Worm (Caenorhabditis elegans) whole organism, L3 larva: ENCODE results near the gene arrd-15.

Experiments used
- R02D3.7 ChIP-seq: fragments of 150-350 bp; optimal IDR thresholded peaks from 2 replicates; lab custom pipeline; 2014; ENCODE audit warnings: missing biosample characterization, missing genetic modification characterization
- ZK546.5 ChIP-seq: sonication (generic microtip); optimal IDR thresholded peaks from 2 replicates; lab custom pipeline; 2017; ENCODE audit warnings: missing biosample characterization, missing genetic modification characterization
- aly-2 ChIP-seq: fragments of 150-350 bp; optimal IDR thresholded peaks from 2 replicates; lab custom pipeline; 2014; ENCODE audit warnings: missing biosample characterization, missing genetic modification characterization
- ama-1 ChIP-seq: fragments of 150-350 bp; optimal IDR thresholded peaks from 2 replicates; lab custom pipeline; 2018
- ceh-16 ChIP-seq: sonication (generic microtip); optimal IDR thresholded peaks from 2 replicates; lab custom pipeline; 2017; ENCODE audit warnings: missing biosample characterization, missing genetic modification characterization
- ceh-9 ChIP-seq: sonication (generic microtip); optimal IDR thresholded peaks from 2 replicates; lab custom pipeline; 2018; ENCODE audit warnings: missing biosample characterization, missing genetic modification characterization
- daf-12 ChIP-seq: fragments of 150-350 bp; optimal IDR thresholded peaks from 2 replicates; lab custom pipeline; 2014; ENCODE audit warnings: missing biosample characterization, missing genetic modification reagents, missing genetic modification characterization
- egl-27 ChIP-seq: sonication (generic microtip); optimal IDR thresholded peaks from 4 replicates; lab custom pipeline; 2017; ENCODE audit warnings: missing biosample characterization, missing genetic modification reagents, missing genetic modification characterization
- egl-5 ChIP-seq: fragments of 150-350 bp; optimal IDR thresholded peaks from 2 replicates; lab custom pipeline; 2017; ENCODE audit warnings: missing biosample characterization, missing genetic modification reagents, missing genetic modification characterization, inconsistent platforms
- elt-1 ChIP-seq: fragments of 150-350 bp; optimal IDR thresholded peaks from 2 replicates; lab custom pipeline; 2014; ENCODE audit warnings: missing biosample characterization, missing genetic modification characterization
- elt-2 ChIP-seq: sonication (generic microtip); optimal IDR thresholded peaks from 2 replicates; lab custom pipeline; 2016; ENCODE audit warnings: missing genetic modification reagents, mild to moderate bottlenecking, missing genetic modification characterization, missing compliant biosample characterization
- eor-1 ChIP-seq, 2 experiments: fragments of 150-350 bp; optimal IDR thresholded peaks; 2 replicates each; lab custom pipeline; 2014 to 2018; ENCODE audit warnings: missing biosample characterization in 2 of 2, missing genetic modification characterization in 2 of 2
- fkh-10 ChIP-seq: sonication (generic microtip); optimal IDR thresholded peaks from 2 replicates; lab custom pipeline; 2017; ENCODE audit warnings: missing biosample characterization, missing genetic modification reagents, missing genetic modification characterization
- hmg-11 ChIP-seq: sonication (generic microtip); optimal IDR thresholded peaks from 2 replicates; lab custom pipeline; 2016; ENCODE audit warnings: missing genetic modification characterization, missing compliant biosample characterization
- jun-1 ChIP-seq: fragments of 150-350 bp; optimal IDR thresholded peaks from 2 replicates; lab custom pipeline; 2014; ENCODE audit warnings: missing biosample characterization, missing genetic modification reagents, missing genetic modification characterization
- lin-15B ChIP-seq: fragments of 150-350 bp; optimal IDR thresholded peaks from 2 replicates; lab custom pipeline; 2014; ENCODE audit warnings: missing biosample characterization, missing genetic modification characterization
- lin-39 ChIP-seq: fragments of 150-350 bp; optimal IDR thresholded peaks from 2 replicates; lab custom pipeline; 2018; ENCODE audit warnings: missing biosample characterization, missing genetic modification reagents, missing genetic modification characterization
- mdl-1 ChIP-seq: fragments of 150-350 bp; optimal IDR thresholded peaks from 2 replicates; lab custom pipeline; 2014; ENCODE audit warnings: missing biosample characterization, missing genetic modification characterization
- mml-1 ChIP-seq: fragments of 150-350 bp; sonication (generic microtip); optimal IDR thresholded peaks from 3 replicates; lab custom pipeline; 2014; ENCODE audit warnings: missing biosample characterization, missing genetic modification characterization
- nfya-1 ChIP-seq: sonication (generic microtip); optimal IDR thresholded peaks from 2 replicates; lab custom pipeline; 2017; ENCODE audit warnings: missing genetic modification characterization, mild to moderate bottlenecking, missing compliant biosample characterization, antibody characterized with exemption, moderate library complexity; ENCODE audit not compliant: insufficient read depth
- nhr-12 ChIP-seq: fragments of 150-350 bp; optimal IDR thresholded peaks from 2 replicates; lab custom pipeline; 2014; ENCODE audit warnings: missing biosample characterization, missing genetic modification characterization
- nhr-23 ChIP-seq: fragments of 150-350 bp; optimal IDR thresholded peaks from 2 replicates; lab custom pipeline; 2014; ENCODE audit warnings: missing biosample characterization, missing genetic modification reagents, missing genetic modification characterization
- nhr-237 ChIP-seq: fragments of 150-350 bp; optimal IDR thresholded peaks from 2 replicates; lab custom pipeline; 2014; ENCODE audit warnings: missing biosample characterization, missing genetic modification characterization
- nhr-25 ChIP-seq: sonication (generic microtip); optimal IDR thresholded peaks from 2 replicates; lab custom pipeline; 2017; ENCODE audit warnings: missing biosample characterization, missing genetic modification characterization
- nhr-67 ChIP-seq: fragments of 150-350 bp; optimal IDR thresholded peaks from 2 replicates; lab custom pipeline; 2014; ENCODE audit warnings: missing biosample characterization, missing genetic modification characterization
- nhr-77 ChIP-seq: fragments of 150-350 bp; optimal IDR thresholded peaks from 2 replicates; lab custom pipeline; 2014; ENCODE audit warnings: missing biosample characterization, missing genetic modification characterization
- pha-4 ChIP-seq: fragments of 150-350 bp; optimal IDR thresholded peaks from 2 replicates; lab custom pipeline; 2014; ENCODE audit warnings: missing biosample characterization, missing genetic modification reagents, missing genetic modification characterization
- pqm-1 ChIP-seq: fragments of 150-350 bp; optimal IDR thresholded peaks from 2 replicates; lab custom pipeline; 2017; ENCODE audit warnings: missing biosample characterization, missing genetic modification characterization, inconsistent platforms
- skn-1 ChIP-seq: fragments of 150-350 bp; optimal IDR thresholded peaks from 2 replicates; lab custom pipeline; 2014; ENCODE audit warnings: missing biosample characterization, missing genetic modification characterization
- snpc-4 ChIP-seq: fragments of 150-350 bp; optimal IDR thresholded peaks from 2 replicates; lab custom pipeline; 2014; ENCODE audit warnings: missing biosample characterization, missing genetic modification characterization
- unc-39 ChIP-seq: sonication (generic microtip); optimal IDR thresholded peaks from 4 replicates; lab custom pipeline; 2017; ENCODE audit warnings: missing biosample characterization, missing genetic modification characterization
- zag-1 ChIP-seq: fragments of 150-350 bp; optimal IDR thresholded peaks from 2 replicates; lab custom pipeline; 2014; ENCODE audit warnings: missing biosample characterization, missing genetic modification characterization
- ztf-11 ChIP-seq: fragments of 150-350 bp; optimal IDR thresholded peaks from 2 replicates; lab custom pipeline; 2014; ENCODE audit warnings: missing biosample characterization, missing genetic modification characterization
- ztf-4 ChIP-seq: fragments of 150-350 bp; optimal IDR thresholded peaks from 2 replicates; lab custom pipeline; 2014; ENCODE audit warnings: missing biosample characterization, missing genetic modification characterization

The arrd-15 gene

DNA sequence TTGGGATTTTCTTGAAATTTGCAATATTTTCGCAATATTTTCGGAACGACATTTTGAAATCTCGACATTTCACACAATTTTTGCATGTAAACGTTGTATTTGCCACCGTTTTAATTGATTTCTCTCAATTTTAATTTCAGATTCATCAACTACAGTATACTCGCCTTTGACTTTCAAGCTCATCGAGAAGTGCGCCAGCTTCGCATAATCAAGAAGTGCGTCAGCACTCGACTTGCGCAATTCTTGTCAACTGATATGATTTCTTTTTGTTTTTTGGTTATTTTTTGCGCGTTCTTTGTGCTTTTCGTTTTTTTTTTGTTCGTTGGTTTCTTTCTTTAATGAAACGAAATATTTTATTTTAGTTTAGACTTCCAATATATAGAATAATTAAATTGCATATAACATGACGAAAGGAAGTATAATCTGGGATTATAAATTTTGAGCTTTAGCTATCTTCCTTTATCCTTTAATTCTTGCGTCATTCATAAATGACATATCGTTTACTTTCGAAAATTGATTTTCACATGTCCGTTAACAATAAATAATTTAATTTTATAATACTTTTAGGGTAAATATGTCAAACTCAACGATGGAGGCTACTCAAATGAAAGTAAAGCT, 42.5 kb upstream of the arrd-15 start, which contains the start of gene famh-136 (continued):
- TF ChIP-seq nfya-1 (tag; lab: Kevin White, UChicago) (peak; percentile 86), eor-1 (tag; optimal IDR thresholded peaks at IDR 0.05; lab: Kevin White, UChicago) (no peak), mdl-1 (tag; lab: Kevin White, UChicago) (no peak), elt-1 (tag; lab: Kevin White, UChicago) (no peak), nhr-237 (tag; lab: Kevin White, UChicago) (no peak), mml-1 (no peak), aly-2 (tag; lab: Kevin White, UChicago) (no peak), nhr-67 (tag; lab: Kevin White, UChicago) (no peak), egl-5 (tag; lab: Kevin White, UChicago) (peak; percentile 23), jun-1 (peak; percentile 69), unc-39 (tag; lab: Kevin White, UChicago) (no peak), nhr-23 (tag; lab: Kevin White, UChicago) (no peak), snpc-4 (peak; percentile 88), ztf-4 (peak; percentile 9), ceh-9 (tag; lab: Kevin White, UChicago) (no peak)

DNA sequence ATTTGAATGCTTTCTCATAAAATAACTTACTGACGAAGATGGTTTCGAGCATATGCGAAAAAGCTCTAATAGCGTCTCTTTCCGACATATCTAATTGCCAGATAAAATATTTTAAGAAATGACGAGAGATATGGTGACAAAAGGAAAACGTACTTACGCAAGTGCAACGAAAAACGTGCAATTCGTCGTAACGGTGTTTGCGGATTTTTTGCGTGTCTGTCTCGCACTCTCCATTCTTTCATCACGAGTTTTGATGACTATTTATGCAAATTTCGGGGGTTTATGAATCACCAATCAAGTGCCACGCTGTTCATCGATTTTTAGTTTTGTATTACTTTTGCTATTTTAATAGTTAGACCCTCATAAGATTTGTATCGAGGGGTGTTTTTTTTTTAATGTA, 40.9 kb upstream of the arrd-15 start, which contains the start of gene ZK637.14:
Gene ZK637.14 (minus strand): TSS at position 201 of the 400 bp plus-strand sequence.
- TF ChIP-seq ZK546.5 (no peak), elt-2 (peak; percentile 30), nfya-1 (tag; lab: Kevin White, UChicago) (peak; percentile 77), aly-2 (tag; lab: Kevin White, UChicago) (no peak), R02D3.7 (tag; lab: Kevin White, UChicago) (no peak), lin-15B (tag; lab: Kevin White, UChicago) (peak; percentile 49), jun-1 (peak; percentile 41), skn-1 (tag; lab: Kevin White, UChicago) (peak; percentile 92), pqm-1 (peak; percentile 65), hmg-11 (peak; percentile 26), pha-4 (tag; lab: Kevin White, UChicago) (peak; percentile 59), egl-5 (tag; lab: Kevin White, UChicago) (peak; percentile 20), snpc-4 (peak; percentile 47), nhr-25 (tag; lab: Kevin White, UChicago) (peak; percentile 22), lin-39 (tag; lab: Kevin White, UChicago) (peak; percentile 8), nhr-23 (tag; lab: Kevin White, UChicago) (peak; percentile 19)

DNA sequence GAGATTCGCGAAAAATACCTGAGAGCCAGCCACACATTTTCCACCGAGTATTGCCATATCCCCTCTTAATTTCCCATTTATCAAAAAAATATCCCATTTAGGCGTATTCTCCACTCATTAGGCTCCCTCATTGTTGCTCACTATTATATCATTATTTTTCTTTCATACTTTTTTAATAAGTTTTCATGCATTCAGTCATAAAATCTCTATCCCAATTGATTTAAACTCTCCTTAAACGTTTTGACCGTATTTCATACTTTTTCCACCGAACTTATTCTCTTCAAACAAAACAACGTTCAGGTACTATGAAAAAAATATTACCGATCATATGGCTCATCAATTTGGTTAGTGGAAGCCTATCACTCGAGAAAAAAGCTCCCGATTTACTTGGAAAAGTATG, 39.9 kb upstream of the arrd-15 start, which contains the start of gene lnkn-1:
Gene lnkn-1 (plus strand): TSS at position 301 of the 400 bp plus-strand sequence.
- no peak for TF ChIP-seq lin-15B (tag; lab: Kevin White, UChicago)
- TF ChIP-seq fkh-10 (GFP tag; lab: Kevin White, UChicago): no peak
- no peak for TF ChIP-seq eor-1 (tag; optimal IDR thresholded peaks at IDR 0.05; lab: Kevin White, UChicago)
- TF ChIP-seq nhr-25 (tag; lab: Kevin White, UChicago): no peak
- no peak for TF ChIP-seq ceh-16
- no peak for TF ChIP-seq nhr-12 (tag; lab: Kevin White, UChicago)
- TF ChIP-seq pqm-1: no peak
- no peak for TF ChIP-seq ztf-11 (tag; lab: Kevin White, UChicago)
- no peak for TF ChIP-seq nhr-67 (tag; lab: Kevin White, UChicago)
- TF ChIP-seq nfya-1 (tag; lab: Kevin White, UChicago): no peak
- TF ChIP-seq zag-1 (tag; lab: Kevin White, UChicago): no peak
- no peak for TF ChIP-seq aly-2 (tag; lab: Kevin White, UChicago)
- no peak for TF ChIP-seq egl-27 (tag; lab: Kevin White, UChicago)
- TF ChIP-seq ztf-4: no peak

DNA sequence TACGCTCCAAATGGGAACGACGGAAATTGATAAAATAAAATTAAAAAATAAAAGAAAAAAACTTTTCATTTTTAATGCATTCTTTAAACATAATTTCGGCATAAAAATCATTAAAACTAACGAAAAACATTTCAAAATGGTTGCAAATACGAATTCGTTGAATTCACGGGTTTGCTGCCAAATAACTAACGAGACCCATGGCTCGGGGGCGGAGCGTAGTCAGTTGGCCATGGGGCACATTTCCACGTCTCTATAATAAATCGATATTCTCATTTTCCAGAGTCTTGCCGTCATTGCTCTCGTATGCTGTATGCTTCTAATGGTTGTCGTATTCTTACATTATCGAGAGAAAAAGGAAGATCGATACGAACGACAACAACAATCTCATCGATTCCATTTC, 36.4 kb upstream of the arrd-15 start, which contains the start of gene ZK637.4:
Gene ZK637.4 (plus strand): TSS at position 301 of the 400 bp plus-strand sequence.
- TF ChIP-seq lin-39 (tag; lab: Kevin White, UChicago) (no peak), ama-1 (lab: Kevin White, UChicago) (no peak)

DNA sequence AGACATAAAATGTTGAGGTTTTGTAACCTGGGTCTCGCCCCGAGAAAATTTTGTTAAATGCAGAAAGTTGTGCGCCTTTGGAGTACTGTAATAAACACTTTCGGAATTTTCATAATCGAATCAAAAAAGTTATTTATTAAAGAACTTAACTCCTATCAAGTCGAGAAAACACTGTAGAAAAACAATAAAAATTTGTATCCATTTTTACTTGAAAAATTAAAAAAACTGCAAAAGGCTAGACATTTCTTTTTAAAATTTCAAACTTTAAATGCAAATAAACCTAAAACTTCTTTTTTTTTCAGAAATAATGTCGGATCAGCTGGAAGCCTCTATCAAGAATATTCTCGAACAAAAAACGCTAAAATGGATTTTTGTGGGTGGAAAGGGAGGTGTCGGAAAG, 35.0 kb upstream of the arrd-15 start, which contains the start of gene asna-1:
Gene asna-1 (plus strand): TSS at position 301 of the 400 bp plus-strand sequence.
- TF ChIP-seq nhr-237 (tag; lab: Kevin White, UChicago) (no peak), nhr-67 (tag; lab: Kevin White, UChicago) (no peak), lin-15B (tag; lab: Kevin White, UChicago) (no peak), R02D3.7 (tag; lab: Kevin White, UChicago) (no peak), nhr-77 (tag; lab: Kevin White, UChicago) (no peak), elt-1 (tag; lab: Kevin White, UChicago) (no peak), daf-12 (tag; lab: Kevin White, UChicago) (no peak), mml-1 (no peak)
